Fruit fly (Drosophila melanogaster): ENCODE data around the gene CG15576.

dm6 chrX:4225020-4225419 lies 27.6 kb downstream of the CG15576 start:
- TF ChIP-seq sage (GFP tag; optimal IDR thresholded peaks at IDR 0.05) = no peak
- TF ChIP-seq woc (GFP tag; optimal IDR thresholded peaks at IDR 0.05) = no peak
- no peak for TF ChIP-seq HLH106 (tag; optimal IDR thresholded peaks at IDR 0.05)
- no peak for TF ChIP-seq psq (GFP tag; optimal IDR thresholded peaks at IDR 0.05)
- no peak for TF ChIP-seq foxo (GFP tag; optimal IDR thresholded peaks at IDR 0.05)
- TF ChIP-seq tai (GFP tag; optimal IDR thresholded peaks at IDR 0.05) = no peak
- no peak for TF ChIP-seq Rel (GFP tag; optimal IDR thresholded peaks at IDR 0.05)
- TF ChIP-seq Rel (tag; optimal IDR thresholded peaks at IDR 0.05) = no peak
- TF ChIP-seq Dfd (GFP tag; optimal IDR thresholded peaks at IDR 0.05) = no peak
- TF ChIP-seq dl (GFP tag; optimal IDR thresholded peaks at IDR 0.05; ENCODE audit: insufficient read depth in 1 of 2, partially characterized antibody in 2 of 2) = no peak
- no peak for TF ChIP-seq Myc (optimal IDR thresholded peaks at IDR 0.05)

All from whole organism, wandering third instar larva.